Worm (Caenorhabditis elegans): ENCODE measurements around the gene F45D3.4.
A peak's percentile ranks its signal among the peaks of the same experiment; 100 is the strongest.

Gene F45D3.4

ce11 chrV:12506185-12506584 lies 46.8 kb downstream of the F45D3.4 start, which contains the start of gene nlp-46:
Gene nlp-46 (minus strand): TSS chrV:12506285.
- TF ChIP-seq sdc-2 (tag; optimal IDR thresholded peaks at IDR 0.05) = no peak
- no peak for TF ChIP-seq mec-3 (tag; optimal IDR thresholded peaks at IDR 0.05; ENCODE audit: borderline replicate concordance)
- TF ChIP-seq ceh-34 (tag; optimal IDR thresholded peaks at IDR 0.05) = no peak
- no peak for TF ChIP-seq hlh-15 (tag; optimal IDR thresholded peaks at IDR 0.05)
- no peak for TF ChIP-seq pha-2 (tag; optimal IDR thresholded peaks at IDR 0.05)
- TF ChIP-seq elt-4 (tag; optimal IDR thresholded peaks at IDR 0.05) = no peak
- no peak for TF ChIP-seq K09A11.1 (tag; optimal IDR thresholded peaks at IDR 0.05; ENCODE audit: insufficient read depth)
- TF ChIP-seq C08G9.2 (tag; optimal IDR thresholded peaks at IDR 0.05) = no peak
- TF ChIP-seq dmd-4 (tag; optimal IDR thresholded peaks at IDR 0.05; ENCODE audit: borderline replicate concordance) = no peak
- TF ChIP-seq hlh-13 (GFP tag; optimal IDR thresholded peaks at IDR 0.05) = no peak
- no peak for TF ChIP-seq pax-1 (tag; optimal IDR thresholded peaks at IDR 0.05)
- TF ChIP-seq ceh-31 (tag; optimal IDR thresholded peaks at IDR 0.05) = no peak
- no peak for TF ChIP-seq hlh-8 (tag; optimal IDR thresholded peaks at IDR 0.05)
- TF ChIP-seq che-1 (tag; optimal IDR thresholded peaks at IDR 0.05) = no peak
- no peak for TF ChIP-seq ahr-1 (tag; optimal IDR thresholded peaks at IDR 0.05)
- TF ChIP-seq hlh-6 (tag; optimal IDR thresholded peaks at IDR 0.05) = no peak
- no peak for TF ChIP-seq ets-4 (tag; optimal IDR thresholded peaks at IDR 0.05)
- no peak for TF ChIP-seq pat-9 (tag; optimal IDR thresholded peaks at IDR 0.05)
- TF ChIP-seq fkh-10 (GFP tag; optimal IDR thresholded peaks at IDR 0.05) = no peak

- TF ChIP-seq nfya-1 (tag; optimal IDR thresholded peaks at IDR 0.05) = peak; percentile 50
- no peak for TF ChIP-seq pax-1 (tag; optimal IDR thresholded peaks at IDR 0.05)
- TF ChIP-seq fkh-6 (tag; optimal IDR thresholded peaks at IDR 0.05) = no peak
Observed at ce11 chrV:12505730-12506129, 47.3 kb downstream of the F45D3.4 start.

- no peak for TF ChIP-seq tbx-7 (tag; optimal IDR thresholded peaks at IDR 0.05)
- TF ChIP-seq ceh-14 (tag; optimal IDR thresholded peaks at IDR 0.05) = no peak
- no peak for TF ChIP-seq ceh-19 (GFP tag; optimal IDR thresholded peaks at IDR 0.05)
- no peak for TF ChIP-seq odd-2 (tag; optimal IDR thresholded peaks at IDR 0.05)
- no peak for TF ChIP-seq sox-4 (tag; optimal IDR thresholded peaks at IDR 0.05)
- TF ChIP-seq unc-86 (tag; optimal IDR thresholded peaks at IDR 0.05) = no peak
- TF ChIP-seq rnt-1 (tag; optimal IDR thresholded peaks at IDR 0.05) = no peak
- no peak for TF ChIP-seq Y22D7AL.16 (tag; optimal IDR thresholded peaks at IDR 0.05)
- no peak for TF ChIP-seq hlh-8 (tag; optimal IDR thresholded peaks at IDR 0.05)
- no peak for TF ChIP-seq ceh-45 (GFP tag; IDR thresholded peaks at IDR 0.05)
- TF ChIP-seq pqm-1 (tag; optimal IDR thresholded peaks at IDR 0.05) = no peak
Observed at ce11 chrV:12503494-12503893, 49.5 kb downstream of the F45D3.4 start, which contains the start of gene T28H10.1. Gene T28H10.1 (plus strand): TSS chrV:12503794.
